ENCODE assay signal across 2 fruit fly cellular contexts in genomic region chr3R:30887711-30888549, dm6.
TF ChIP-seq lines count a peak whose summit lies in the region.

No protein-coding gene starts in this region.

TF ChIP-seq in whole organism, embryonic, 481 proteins besides CTCF, POLR2A, EP300 and RAD21 (continued from another document and continues in another):
- TF ChIP-seq CG34422 (GFP tag; IDR thresholded peaks at IDR 0.05; lab: Robert Waterston, UW) (peak; percentile 40; the same call in 1 of the 3 replicates), ara (GFP tag; IDR thresholded peaks at IDR 0.05; lab: Robert Waterston, UW) (peak; percentile 70), shn (GFP tag; optimal IDR thresholded peaks at IDR 0.05; lab: Kevin White, UChicago) (peak; percentile 38), al (GFP tag; IDR thresholded peaks at IDR 0.05; lab: Robert Waterston, UW) (0 out of 2 replicates have a peak, but pooled peaks have one; percentile 6), toy (GFP tag; IDR thresholded peaks at IDR 0.05; lab: Robert Waterston, UW) (no peak), trh (GFP tag; optimal IDR thresholded peaks at IDR 0.05; lab: Kevin White, UChicago) (no peak), Ada2b (GFP tag; IDR thresholded peaks at IDR 0.05; lab: Robert Waterston, UW) (peak; percentile 76), sr (GFP tag; IDR thresholded peaks at IDR 0.05; lab: Robert Waterston, UW) (peak; percentile 59; the same call in 2 of the 3 replicates), gfzf (GFP tag; optimal IDR thresholded peaks at IDR 0.05; lab: Kevin White, UChicago) (no peak), CG4282 (GFP tag; optimal IDR thresholded peaks at IDR 0.05; lab: Kevin White, UChicago) (peak; percentile 48), MTF-1 (GFP tag; optimal IDR thresholded peaks at IDR 0.05; lab: Kevin White, UChicago; ENCODE audit: borderline replicate concordance) (no peak), CG13894 (tag; optimal IDR thresholded peaks at IDR 0.05; lab: Kevin White, UChicago) (no peak), maf-S (GFP tag; optimal IDR thresholded peaks at IDR 0.05; lab: Kevin White, UChicago) (peak; percentile 38), gem (tag; optimal IDR thresholded peaks at IDR 0.05; lab: Kevin White, UChicago) (peak; percentile 73), Awh (GFP tag; IDR thresholded peaks at IDR 0.05; lab: Robert Waterston, UW) (no peak), pita (GFP tag; optimal IDR thresholded peaks at IDR 0.05; lab: Kevin White, UChicago) (no peak), CG32532 (GFP tag; IDR thresholded peaks at IDR 0.05; lab: Robert Waterston, UW) (peak; percentile 79), phol (tag; optimal IDR thresholded peaks at IDR 0.05; lab: Kevin White, UChicago) (peak; percentile 66), Spps (tag; optimal IDR thresholded peaks at IDR 0.05; lab: Kevin White, UChicago) (no peak), emc (GFP tag; optimal IDR thresholded peaks at IDR 0.05; lab: Kevin White, UChicago) (peak; percentile 24), CG3995 (GFP tag; optimal IDR thresholded peaks at IDR 0.05; lab: Kevin White, UChicago) (peak; percentile 1), otp (GFP tag; IDR thresholded peaks at IDR 0.05; lab: Robert Waterston, UW) (peak; percentile 63; the same call in 1 of the 3 replicates), peb (GFP tag; IDR thresholded peaks at IDR 0.05; lab: Robert Waterston, UW) (peak; percentile 45; the same call in 1 of the 2 replicates), scrt (GFP tag; optimal IDR thresholded peaks at IDR 0.05; lab: Kevin White, UChicago) (peak; percentile 43), CG18262 (tag; optimal IDR thresholded peaks at IDR 0.05; lab: Kevin White, UChicago) (peak; percentile 64), C15 (GFP tag; IDR thresholded peaks at IDR 0.05; lab: Robert Waterston, UW) (0 out of 3 replicates have a peak, but pooled peaks have one; percentile 16), ase (GFP tag; IDR thresholded peaks at IDR 0.05; lab: Robert Waterston, UW) (0 out of 3 replicates have a peak, but pooled peaks have one; percentile 29), tgo (GFP tag; IDR thresholded peaks at IDR 0.05; lab: Robert Waterston, UW) (peak; percentile 70), zfh2 (GFP tag; optimal IDR thresholded peaks at IDR 0.05; lab: Kevin White, UChicago) (peak; percentile 69), CG9437 (GFP tag; optimal IDR thresholded peaks at IDR 0.05; lab: Kevin White, UChicago) (peak; percentile 16), luna (GFP tag; optimal IDR thresholded peaks at IDR 0.05; lab: Kevin White, UChicago) (peak; percentile 45), CG1602 (GFP tag; optimal IDR thresholded peaks at IDR 0.05; lab: Kevin White, UChicago) (peak; percentile 39), Hmx (GFP tag; optimal IDR thresholded peaks at IDR 0.05; lab: Kevin White, UChicago) (no peak), CG15601 (tag; optimal IDR thresholded peaks at IDR 0.05; lab: Kevin White, UChicago) (peak; percentile 39), CG10147 (GFP tag; optimal IDR thresholded peaks at IDR 0.05; lab: Kevin White, UChicago) (peak; percentile 40), CG9727 (GFP tag; optimal IDR thresholded peaks at IDR 0.05; lab: Kevin White, UChicago) (peak; percentile 23), CG31365 (tag; optimal IDR thresholded peaks at IDR 0.05; lab: Kevin White, UChicago) (no peak), Trl (optimal IDR thresholded peaks at IDR 0.05; lab: Kevin White, UChicago) (no peak), Trl (GFP tag; optimal IDR thresholded peaks at IDR 0.05; lab: Kevin White, UChicago) (peak; percentile 43), CG14441 (GFP tag; IDR thresholded peaks at IDR 0.05; lab: Robert Waterston, UW) (peak; percentile 79), CkIIα-i1 (GFP tag; IDR thresholded peaks at IDR 0.05; lab: Robert Waterston, UW) (0 out of 2 replicates have a peak, but pooled peaks have one; percentile 6), bcd (GFP tag; optimal IDR thresholded peaks at IDR 0.05; lab: Kevin White, UChicago) (peak; percentile 61), CG18011 (GFP tag; optimal IDR thresholded peaks at IDR 0.05; lab: Kevin White, UChicago) (no peak), Mrtf (GFP tag; IDR thresholded peaks at IDR 0.05; lab: Robert Waterston, UW) (peak; percentile 77; the same call in 2 of the 3 replicates), Nf-YB (GFP tag; optimal IDR thresholded peaks at IDR 0.05; lab: Kevin White, UChicago) (no peak), CG16815 (GFP tag; optimal IDR thresholded peaks at IDR 0.05; lab: Kevin White, UChicago) (peak; percentile 4), klu (GFP tag; IDR thresholded peaks at IDR 0.05; lab: Robert Waterston, UW) (no peak), salm (tag; optimal IDR thresholded peaks at IDR 0.05; lab: Kevin White, UChicago) (peak; percentile 29), Sin3A (optimal IDR thresholded peaks at IDR 0.05; lab: Kevin White, UChicago) (no peak), gt (GFP tag; IDR thresholded peaks at IDR 0.05; lab: Robert Waterston, UW) (no peak; the same call in 1 of the 2 replicates), Dek (tag; optimal IDR thresholded peaks at IDR 0.05; lab: Kevin White, UChicago) (peak; percentile 55), CG3407 (GFP tag; optimal IDR thresholded peaks at IDR 0.05; lab: Kevin White, UChicago) (peak; percentile 22), chinmo (GFP tag; IDR thresholded peaks at IDR 0.05; lab: Robert Waterston, UW; ENCODE audit: partially characterized antibody) (0 out of 4 replicates have a peak, but pooled peaks have one; percentile 21), CG17802 (tag; optimal IDR thresholded peaks at IDR 0.05; lab: Kevin White, UChicago) (peak; percentile 23), Hr78 (GFP tag; optimal IDR thresholded peaks at IDR 0.05; lab: Kevin White, UChicago) (no peak), mam (GFP tag; optimal IDR thresholded peaks at IDR 0.05; lab: Kevin White, UChicago) (peak; percentile 84), CG18476 (GFP tag; optimal IDR thresholded peaks at IDR 0.05; lab: Kevin White, UChicago) (no peak), CG13123 (GFP tag; optimal IDR thresholded peaks at IDR 0.05; lab: Kevin White, UChicago) (peak; percentile 27), seq (GFP tag; IDR thresholded peaks at IDR 0.05; lab: Robert Waterston, UW) (peak; percentile 42; the same call in 1 of the 2 replicates), lilli (GFP tag; optimal IDR thresholded peaks at IDR 0.05; lab: Kevin White, UChicago) (peak; percentile 72), CG11247 (GFP tag; IDR thresholded peaks at IDR 0.05; lab: Robert Waterston, UW) (peak; percentile 71), CG11696 (GFP tag; IDR thresholded peaks at IDR 0.05; lab: Robert Waterston, UW) (peak; percentile 29; the same call in 1 of the 2 replicates), insv (GFP tag; optimal IDR thresholded peaks at IDR 0.05; lab: Kevin White, UChicago) (no peak), CG11398 (GFP tag; optimal IDR thresholded peaks at IDR 0.05; lab: Kevin White, UChicago) (peak; percentile 35)

TF ChIP-seq in whole organism, prepupa, 60 proteins besides CTCF, POLR2A, EP300 and RAD21 (continued from another document):
- peak; percentile 60 for TF ChIP-seq CG4318 (GFP tag; optimal IDR thresholded peaks at IDR 0.05; lab: Kevin White, UChicago)
- TF ChIP-seq Met (GFP tag; optimal IDR thresholded peaks at IDR 0.05; lab: Kevin White, UChicago): peak; percentile 91
- TF ChIP-seq dsx (GFP tag; optimal IDR thresholded peaks at IDR 0.05; lab: Kevin White, UChicago; ENCODE audit: poor library complexity, severe bottlenecking): peak; percentile 53
- peak; percentile 33 to 73 for TF ChIP-seq salr (GFP tag; optimal IDR thresholded peaks at IDR 0.05; lab: Kevin White, UChicago)
- peak; percentile 51; the same call in 1 of the 2 replicates for TF ChIP-seq CG15336 (GFP tag; IDR thresholded peaks at IDR 0.05; lab: Robert Waterston, UW)
- TF ChIP-seq CG34406 (GFP tag; optimal IDR thresholded peaks at IDR 0.05; lab: Kevin White, UChicago): peak; percentile 77
- peak; percentile 86 for TF ChIP-seq Smox (GFP tag; optimal IDR thresholded peaks at IDR 0.05; lab: Kevin White, UChicago)
- TF ChIP-seq CG10631 (GFP tag; optimal IDR thresholded peaks at IDR 0.05; lab: Kevin White, UChicago): peak; percentile 79
